Fruit fly (Drosophila melanogaster): ENCODE results near the gene ATPsyndelta.

DNA sequence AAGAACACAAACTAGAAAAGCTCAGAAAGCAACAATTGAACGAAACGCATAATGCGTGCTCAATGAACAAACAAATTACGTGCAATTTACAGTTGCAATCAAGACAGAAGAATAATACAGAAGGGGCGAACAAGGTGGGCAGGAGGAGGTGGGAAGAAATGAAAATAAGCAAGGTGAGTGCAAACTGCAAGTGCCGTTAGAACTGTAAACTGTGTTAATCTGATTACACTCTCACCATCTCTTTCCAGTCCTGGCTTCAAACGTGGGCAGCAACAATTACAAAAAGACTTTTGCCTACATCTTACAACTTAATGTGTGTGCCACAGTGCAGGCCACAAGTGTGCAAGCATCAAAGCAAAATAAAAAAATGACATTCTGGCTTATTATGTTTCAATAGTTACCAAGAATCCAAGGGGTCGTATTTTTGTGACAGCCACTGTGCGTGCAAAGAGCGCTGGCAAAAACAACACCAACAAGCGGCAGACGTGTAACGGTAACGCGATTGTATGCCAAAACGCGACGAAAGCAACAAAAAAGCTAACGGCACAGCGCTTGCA, 2.4 kb upstream of the ATPsyndelta start:
- TF ChIP-seq CG8478 (optimal IDR thresholded peaks at IDR 0.05) (no peak), CTCF (optimal IDR thresholded peaks at IDR 0.05) (no peak)
